Fruit fly (Drosophila melanogaster): ENCODE results near the gene CG2082.
A peak's percentile ranks its signal among the peaks of the same experiment; 100 is the strongest.

CG2082 gene

dm6 chr3R:5733181-5733580 is 47.7 kb downstream of the CG2082 start, which contains the start of gene CG1239:
Gene CG1239 (plus strand): TSS chr3R:5733513.
- TF ChIP-seq CG33017 (tag; optimal IDR thresholded peaks at IDR 0.05): no peak
- TF ChIP-seq ovo (GFP tag; optimal IDR thresholded peaks at IDR 0.05): peak; percentile 14
- no peak for TF ChIP-seq CG7045 (GFP tag; optimal IDR thresholded peaks at IDR 0.05)

dm6 chr3R:5727724-5728365 is 53.0 kb downstream of the CG2082 start:
- no peak for TF ChIP-seq pad (GFP tag; optimal IDR thresholded peaks at IDR 0.05)
- no peak for TF ChIP-seq CG1620 (GFP tag; optimal IDR thresholded peaks at IDR 0.05)
- TF ChIP-seq cic (GFP tag; optimal IDR thresholded peaks at IDR 0.05): no peak
- no peak for TF ChIP-seq kay (GFP tag; ENCODE audit: borderline replicate concordance)
- no peak for TF ChIP-seq Crg-1 (GFP tag; optimal IDR thresholded peaks at IDR 0.05)
- TF ChIP-seq tj (GFP tag; optimal IDR thresholded peaks at IDR 0.05): no peak
- no peak for TF ChIP-seq ovo (GFP tag; optimal IDR thresholded peaks at IDR 0.05)
- TF ChIP-seq CG7045 (GFP tag; optimal IDR thresholded peaks at IDR 0.05): no peak
- no peak for TF ChIP-seq CG12768 (GFP tag; optimal IDR thresholded peaks at IDR 0.05)
- no peak for TF ChIP-seq Hr96 (GFP tag; optimal IDR thresholded peaks at IDR 0.05)
- TF ChIP-seq CG33017 (tag; optimal IDR thresholded peaks at IDR 0.05): no peak
- no peak for TF ChIP-seq Mnt (GFP tag; optimal IDR thresholded peaks at IDR 0.05)
- no peak for TF ChIP-seq CG14711 (tag; optimal IDR thresholded peaks at IDR 0.05)
- no peak for TF ChIP-seq CG11617 (GFP tag; optimal IDR thresholded peaks at IDR 0.05)
- TF ChIP-seq toe (GFP tag; optimal IDR thresholded peaks at IDR 0.05): no peak
- TF ChIP-seq CG5204 (GFP tag; optimal IDR thresholded peaks at IDR 0.05): no peak
- TF ChIP-seq Clk (GFP tag; optimal IDR thresholded peaks at IDR 0.05): no peak
- TF ChIP-seq cnc (optimal IDR thresholded peaks at IDR 0.05): no peak

DNA sequence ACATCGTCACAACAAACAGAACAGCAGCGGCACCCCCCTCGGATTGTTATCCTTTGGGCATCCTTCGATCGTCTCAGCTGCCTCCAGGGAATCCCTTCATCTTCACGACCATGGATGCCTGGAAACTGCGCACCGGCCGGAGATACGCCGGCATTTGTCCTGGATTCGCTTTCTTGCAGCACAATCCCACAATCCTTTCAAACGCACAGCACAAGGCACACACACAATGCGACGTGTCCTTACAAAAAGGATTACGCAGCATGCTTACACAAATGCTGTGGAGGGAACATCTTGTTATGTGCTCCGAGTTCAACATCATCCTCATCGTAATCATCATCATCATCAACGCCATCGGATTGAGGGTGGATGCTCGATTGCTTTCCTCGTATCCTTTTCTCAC is 57.8 kb downstream of the CG2082 start:
- no peak for TF ChIP-seq pad (GFP tag; optimal IDR thresholded peaks at IDR 0.05)
- TF ChIP-seq cic (GFP tag; optimal IDR thresholded peaks at IDR 0.05): no peak
- TF ChIP-seq CG11617 (GFP tag; optimal IDR thresholded peaks at IDR 0.05): no peak
- no peak for TF ChIP-seq Hr96 (GFP tag; optimal IDR thresholded peaks at IDR 0.05)
- TF ChIP-seq CG14711 (tag; optimal IDR thresholded peaks at IDR 0.05): no peak
- TF ChIP-seq ovo (GFP tag; optimal IDR thresholded peaks at IDR 0.05): no peak

DNA sequence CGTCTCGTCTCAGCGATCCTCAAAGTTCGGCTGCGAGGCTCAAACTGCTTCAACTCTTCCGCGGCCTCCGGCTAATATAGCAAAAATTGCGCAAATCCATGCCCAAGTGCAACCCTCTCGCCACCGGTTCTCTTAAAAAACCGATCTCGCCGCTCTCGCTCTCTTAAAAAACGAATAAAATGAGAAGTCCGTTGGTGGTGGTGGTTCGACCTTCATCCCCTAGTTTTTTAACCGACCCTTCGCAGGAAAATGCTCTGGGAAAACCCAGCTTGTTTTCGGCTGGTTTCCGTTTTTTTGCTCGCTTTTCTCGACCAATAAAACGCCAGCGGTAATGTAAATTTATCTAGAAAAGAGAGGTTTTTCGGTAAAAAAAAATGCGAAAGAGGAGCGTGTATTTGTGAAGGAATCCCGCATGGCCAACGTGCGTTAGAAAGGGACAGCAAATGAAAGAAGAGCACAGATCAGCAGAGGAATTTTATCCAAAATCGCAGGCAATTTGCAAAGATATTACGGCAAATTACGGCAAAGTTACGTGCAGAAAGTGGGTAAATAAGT is 64.0 kb downstream of the CG2082 start, which contains the start of gene cas:
cas (minus strand) TSS at position 51 of the 555 bp plus-strand sequence.
- TF ChIP-seq Crg-1 (GFP tag; optimal IDR thresholded peaks at IDR 0.05) (no peak), tj (GFP tag; optimal IDR thresholded peaks at IDR 0.05) (no peak)
